Worm (Caenorhabditis elegans) whole organism, L3 larva: Measurements from ENCODE around the gene F40G9.7.

Experiments used
- R02D3.7 ChIP-seq: fragments of 150-350 bp; optimal IDR thresholded peaks from 2 replicates; lab custom pipeline; 2014; ENCODE audit warnings: missing biosample characterization, missing genetic modification characterization
- ZK546.5 ChIP-seq: sonication (generic microtip); optimal IDR thresholded peaks from 2 replicates; lab custom pipeline; 2017; ENCODE audit warnings: missing biosample characterization, missing genetic modification characterization
- aly-2 ChIP-seq: fragments of 150-350 bp; optimal IDR thresholded peaks from 2 replicates; lab custom pipeline; 2014; ENCODE audit warnings: missing biosample characterization, missing genetic modification characterization
- ama-1 ChIP-seq: fragments of 150-350 bp; optimal IDR thresholded peaks from 2 replicates; lab custom pipeline; 2018
- ceh-82 ChIP-seq: fragments of 150-350 bp; optimal IDR thresholded peaks from 2 replicates; lab custom pipeline; 2014; ENCODE audit warnings: missing biosample characterization, missing genetic modification characterization
- ceh-9 ChIP-seq: sonication (generic microtip); optimal IDR thresholded peaks from 2 replicates; lab custom pipeline; 2018; ENCODE audit warnings: missing biosample characterization, missing genetic modification characterization
- daf-12 ChIP-seq: fragments of 150-350 bp; optimal IDR thresholded peaks from 2 replicates; lab custom pipeline; 2014; ENCODE audit warnings: missing biosample characterization, missing genetic modification reagents, missing genetic modification characterization
- egl-5 ChIP-seq: fragments of 150-350 bp; optimal IDR thresholded peaks from 2 replicates; lab custom pipeline; 2017; ENCODE audit warnings: missing biosample characterization, missing genetic modification reagents, missing genetic modification characterization, inconsistent platforms
- elt-2 ChIP-seq: sonication (generic microtip); optimal IDR thresholded peaks from 2 replicates; lab custom pipeline; 2016; ENCODE audit warnings: missing genetic modification reagents, mild to moderate bottlenecking, missing genetic modification characterization, missing compliant biosample characterization
- fkh-2 ChIP-seq: fragments of 150-350 bp; optimal IDR thresholded peaks from 2 replicates; lab custom pipeline; 2014; ENCODE audit warnings: missing biosample characterization, missing genetic modification reagents, missing genetic modification characterization
- fos-1 ChIP-seq: fragments of 150-350 bp; optimal IDR thresholded peaks from 2 replicates; lab custom pipeline; 2014; ENCODE audit warnings: missing biosample characterization, missing genetic modification characterization
- hmg-11 ChIP-seq: sonication (generic microtip); optimal IDR thresholded peaks from 2 replicates; lab custom pipeline; 2016; ENCODE audit warnings: missing genetic modification characterization, missing compliant biosample characterization
- jun-1 ChIP-seq: fragments of 150-350 bp; optimal IDR thresholded peaks from 2 replicates; lab custom pipeline; 2014; ENCODE audit warnings: missing biosample characterization, missing genetic modification reagents, missing genetic modification characterization
- lin-39 ChIP-seq: fragments of 150-350 bp; optimal IDR thresholded peaks from 2 replicates; lab custom pipeline; 2018; ENCODE audit warnings: missing biosample characterization, missing genetic modification reagents, missing genetic modification characterization
- lsy-12 ChIP-seq: sonication (generic microtip); optimal IDR thresholded peaks from 2 replicates; lab custom pipeline; 2016; ENCODE audit warnings: mild to moderate bottlenecking, missing genetic modification characterization, missing compliant biosample characterization
- mml-1 ChIP-seq: fragments of 150-350 bp; sonication (generic microtip); optimal IDR thresholded peaks from 3 replicates; lab custom pipeline; 2014; ENCODE audit warnings: missing biosample characterization, missing genetic modification characterization
- nfya-1 ChIP-seq: sonication (generic microtip); optimal IDR thresholded peaks from 2 replicates; lab custom pipeline; 2017; ENCODE audit warnings: missing genetic modification characterization, mild to moderate bottlenecking, missing compliant biosample characterization, antibody characterized with exemption, moderate library complexity; ENCODE audit not compliant: insufficient read depth
- nhr-11 ChIP-seq: fragments of 150-350 bp; optimal IDR thresholded peaks from 2 replicates; lab custom pipeline; 2014; ENCODE audit warnings: missing biosample characterization, missing genetic modification characterization
- nhr-23 ChIP-seq: fragments of 150-350 bp; optimal IDR thresholded peaks from 2 replicates; lab custom pipeline; 2014; ENCODE audit warnings: missing biosample characterization, missing genetic modification reagents, missing genetic modification characterization
- nhr-25 ChIP-seq: sonication (generic microtip); optimal IDR thresholded peaks from 2 replicates; lab custom pipeline; 2017; ENCODE audit warnings: missing biosample characterization, missing genetic modification characterization
- nhr-28 ChIP-seq: fragments of 150-350 bp; optimal IDR thresholded peaks from 2 replicates; lab custom pipeline; 2014; ENCODE audit warnings: missing biosample characterization, missing genetic modification characterization
- nhr-43 ChIP-seq: sonication (generic microtip); optimal IDR thresholded peaks from 2 replicates; lab custom pipeline; 2016; ENCODE audit warnings: mild to moderate bottlenecking, missing genetic modification characterization, missing compliant biosample characterization; ENCODE audit not compliant: poor library complexity, severe bottlenecking
- nhr-67 ChIP-seq: fragments of 150-350 bp; optimal IDR thresholded peaks from 2 replicates; lab custom pipeline; 2014; ENCODE audit warnings: missing biosample characterization, missing genetic modification characterization
- pqm-1 ChIP-seq: fragments of 150-350 bp; optimal IDR thresholded peaks from 2 replicates; lab custom pipeline; 2017; ENCODE audit warnings: missing biosample characterization, missing genetic modification characterization, inconsistent platforms
- sea-2 ChIP-seq: fragments of 150-350 bp; sonication (generic microtip); optimal IDR thresholded peaks from 4 replicates; lab custom pipeline; 2014; ENCODE audit warnings: missing biosample characterization, missing genetic modification reagents, missing genetic modification characterization
- snpc-4 ChIP-seq: fragments of 150-350 bp; optimal IDR thresholded peaks from 2 replicates; lab custom pipeline; 2014; ENCODE audit warnings: missing biosample characterization, missing genetic modification characterization
- tbx-2 ChIP-seq: sonication (generic microtip); optimal IDR thresholded peaks from 2 replicates; lab custom pipeline; 2016; ENCODE audit warnings: mild to moderate bottlenecking, missing genetic modification characterization, missing compliant biosample characterization
- unc-39 ChIP-seq: sonication (generic microtip); optimal IDR thresholded peaks from 4 replicates; lab custom pipeline; 2017; ENCODE audit warnings: missing biosample characterization, missing genetic modification characterization
- ztf-4 ChIP-seq: fragments of 150-350 bp; optimal IDR thresholded peaks from 2 replicates; lab custom pipeline; 2014; ENCODE audit warnings: missing biosample characterization, missing genetic modification characterization

Gene F40G9.7

DNA sequence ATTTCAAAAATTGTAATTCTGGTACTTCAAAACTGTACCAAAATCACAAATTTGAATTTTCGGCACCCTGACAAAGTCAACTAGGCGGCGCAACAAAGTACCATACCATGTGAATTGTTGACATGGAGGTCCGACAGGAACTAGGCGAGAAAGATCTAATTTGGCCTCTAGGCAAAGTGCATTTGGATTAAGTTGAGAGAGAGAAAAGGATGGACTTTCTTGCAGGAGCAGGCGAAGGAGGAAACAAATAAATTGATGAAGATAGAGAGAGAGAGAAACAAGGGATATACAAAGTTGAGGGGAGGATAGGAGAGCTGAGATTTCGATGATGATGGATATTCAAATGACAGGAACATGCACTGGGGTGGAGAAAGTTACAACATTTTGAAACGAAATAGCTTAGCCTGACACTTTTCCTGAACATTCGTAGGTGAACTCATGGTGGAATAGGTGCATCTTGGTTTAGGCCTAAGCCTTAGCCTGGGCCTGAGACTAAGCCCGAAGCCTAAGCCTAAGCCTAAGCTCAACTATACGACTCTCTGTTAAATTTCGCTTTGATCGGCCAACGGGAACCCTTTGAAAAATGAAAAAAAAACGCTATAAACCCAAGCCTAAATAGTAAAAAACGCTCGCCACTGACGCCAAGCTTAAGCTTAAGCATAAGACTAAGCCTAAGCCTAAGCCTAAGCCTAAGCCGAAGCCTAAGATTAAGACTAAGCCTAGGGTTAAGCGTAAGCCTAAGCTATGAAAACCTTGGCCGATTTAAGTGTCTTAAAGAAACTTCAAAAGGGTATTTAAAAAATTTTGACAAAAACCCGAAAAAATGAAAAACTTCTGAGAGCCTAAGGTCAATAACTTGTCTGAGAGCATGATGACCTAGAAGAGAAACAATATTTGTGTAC, 43.6 kb downstream of the F40G9.7 start:
- TF ChIP-seq nhr-67 (tag; lab: Kevin White, UChicago): no peak
- no peak for TF ChIP-seq ztf-4
- TF ChIP-seq tbx-2: no peak
- TF ChIP-seq unc-39 (tag; lab: Kevin White, UChicago): no peak
- TF ChIP-seq nhr-23 (tag; lab: Kevin White, UChicago): no peak
- no peak for TF ChIP-seq mml-1
- no peak for TF ChIP-seq lsy-12 (tag; lab: Kevin White, UChicago)
- no peak for TF ChIP-seq fos-1 (tag; lab: Kevin White, UChicago)
- TF ChIP-seq ceh-9 (tag; lab: Kevin White, UChicago): no peak
- no peak for TF ChIP-seq ama-1 (lab: Kevin White, UChicago)
- TF ChIP-seq nhr-43: no peak
- TF ChIP-seq nfya-1: no peak
- TF ChIP-seq jun-1 (tag; lab: Kevin White, UChicago): no peak
- TF ChIP-seq ZK546.5 (tag; lab: Kevin White, UChicago): no peak
- TF ChIP-seq fkh-2: no peak
- TF ChIP-seq pqm-1: no peak
- TF ChIP-seq nhr-25 (tag; lab: Kevin White, UChicago): no peak
- TF ChIP-seq, all 47 proteins: peak for 0

DNA sequence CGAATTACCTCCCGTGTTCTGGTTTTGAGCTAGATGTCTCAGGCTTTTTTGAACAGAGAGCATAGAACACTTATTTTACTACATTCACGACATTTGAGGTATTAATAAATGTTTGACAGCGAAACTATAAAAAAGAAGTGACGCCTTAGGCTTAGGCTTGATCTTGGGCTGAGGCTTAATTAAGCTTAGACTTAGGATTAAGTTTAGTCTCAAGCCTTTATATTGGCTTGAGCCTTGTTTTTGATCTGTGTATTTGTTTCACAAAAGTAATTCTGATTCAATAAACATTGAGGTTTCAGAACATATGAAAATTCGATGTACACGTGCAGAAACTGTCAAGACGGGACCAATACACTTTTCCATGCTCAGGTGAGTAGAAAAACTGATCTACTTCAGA, 44.2 kb downstream of the F40G9.7 start, which contains the start of gene klp-20:
Gene klp-20, plus strand, starts transcription at position 298 of the 397 bp plus-strand sequence.
- TF ChIP-seq nhr-28 (tag; lab: Kevin White, UChicago) (no peak), egl-5 (tag; lab: Kevin White, UChicago) (no peak), jun-1 (tag; lab: Kevin White, UChicago) (no peak), sea-2 (GFP tag; lab: Kevin White, UChicago) (no peak), snpc-4 (no peak), fos-1 (tag; lab: Kevin White, UChicago) (no peak), elt-2 (tag; lab: Kevin White, UChicago) (no peak), lin-39 (tag; lab: Kevin White, UChicago) (no peak), nfya-1 (no peak), ceh-82 (no peak), nhr-11 (tag; lab: Kevin White, UChicago) (no peak), nhr-67 (tag; lab: Kevin White, UChicago) (no peak), R02D3.7 (tag; lab: Kevin White, UChicago) (no peak), ztf-4 (no peak), aly-2 (tag; lab: Kevin White, UChicago) (no peak), ama-1 (lab: Kevin White, UChicago) (no peak), unc-39 (tag; lab: Kevin White, UChicago) (no peak), daf-12 (no peak)

DNA sequence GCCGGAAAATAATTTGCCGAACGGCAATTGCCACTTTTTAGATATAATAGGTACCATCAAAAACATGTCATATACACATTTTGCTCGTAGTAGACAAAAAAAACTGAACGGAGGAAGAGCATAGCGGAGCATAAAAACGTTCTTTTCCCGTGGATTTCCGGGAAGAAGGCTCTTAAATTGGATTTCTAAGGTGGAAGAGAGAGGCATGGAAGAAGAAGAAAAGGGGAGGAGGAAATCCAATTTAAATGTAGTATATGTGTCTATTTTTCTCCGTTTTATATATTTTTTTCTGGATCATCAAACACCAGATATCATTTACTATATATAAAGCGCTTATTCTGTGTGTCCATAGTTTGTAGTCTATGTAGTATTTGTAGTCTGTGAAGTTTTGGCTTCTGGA, 45.9 kb downstream of the F40G9.7 start:
- TF ChIP-seq hmg-11 (tag; lab: Kevin White, UChicago): no peak
- no peak for TF ChIP-seq nhr-25 (tag; lab: Kevin White, UChicago)
